Worm (Caenorhabditis elegans) whole organism, mixed stage, embryonic: ENCODE results near the gene C06A1.6.

Source experiments
- ceh-43 ChIP-seq: fragments of 200-800 bp; sonication (Bioruptor generic); optimal IDR thresholded peaks from 2 replicates; lab custom pipeline; 2018; ENCODE audit warnings: mild to moderate bottlenecking, missing genetic modification characterization, moderate library complexity, missing compliant biosample characterization
- ces-1 ChIP-seq: fragments of 150-350 bp; optimal IDR thresholded peaks from 2 replicates; lab custom pipeline; 2014; ENCODE audit warnings: missing biosample characterization, missing genetic modification reagents, missing genetic modification characterization
- ham-2 ChIP-seq: fragments of 200-800 bp; sonication (Bioruptor generic); optimal IDR thresholded peaks from 2 replicates; lab custom pipeline; 2018; ENCODE audit warnings: mild to moderate bottlenecking, missing genetic modification characterization, missing compliant biosample characterization
- mls-2 ChIP-seq: sonication (generic microtip); optimal IDR thresholded peaks from 2 replicates; lab custom pipeline; 2016; ENCODE audit warnings: mild to moderate bottlenecking, missing genetic modification characterization, moderate library complexity, missing compliant biosample characterization
- unc-62 ChIP-seq: fragments of 150-350 bp; optimal IDR thresholded peaks from 2 replicates; lab custom pipeline; 2014; ENCODE audit warnings: missing biosample characterization, missing genetic modification reagents, missing genetic modification characterization

ce11 chrII:10556550-10557205, 7.8 kb downstream of the C06A1.6 start:
- TF ChIP-seq mls-2 (tag; lab: Kevin White, UChicago) (no peak), ceh-43 (GFP tag; lab: Kevin White, UChicago) (no peak), ces-1 (GFP tag; lab: Kevin White, UChicago) (no peak), ham-2 (GFP tag; lab: Kevin White, UChicago) (no peak), unc-62 (no peak)
